Worm (Caenorhabditis elegans) whole organism, L4 larva: Measurements from ENCODE around the gene C31H2.4.

ENCODE experiments used
- ZK546.5 ChIP-seq, 2 experiments: sonication (generic microtip); optimal IDR thresholded peaks; 2 replicates each; lab custom pipeline; 2017; ENCODE audit warnings: missing biosample characterization in 2 of 2, missing genetic modification characterization in 2 of 2
- aly-2 ChIP-seq: sonication (generic microtip); optimal IDR thresholded peaks from 2 replicates; lab custom pipeline; 2018; ENCODE audit warnings: missing biosample characterization, missing genetic modification characterization
- ama-1 ChIP-seq: fragments of 150-350 bp; optimal IDR thresholded peaks from 2 replicates; lab custom pipeline; 2014; ENCODE audit warnings: inconsistent platforms, mixed read lengths
- arid-1 ChIP-seq: fragments of 200-800 bp; sonication (Bioruptor generic); conservative IDR thresholded peaks from 2 replicates; pipeline ENCODE4 v1.3.6; 2022; ENCODE audit warnings: missing genetic modification reagents, missing genetic modification characterization, missing compliant biosample characterization
- egl-43 ChIP-seq: fragments of 200-800 bp; sonication (Bioruptor generic); IDR thresholded peaks from 2 replicates; pipeline ENCODE4 v1.3.6; 2022; ENCODE audit warnings: missing genetic modification reagents, missing genetic modification characterization, missing compliant biosample characterization
- hlh-30 ChIP-seq: sonication (generic microtip); optimal IDR thresholded peaks from 2 replicates; lab custom pipeline; 2017; ENCODE audit warnings: antibody characterized with exemption, mild to moderate bottlenecking, missing genetic modification characterization, missing compliant biosample characterization; ENCODE audit not compliant: insufficient read depth
- lin-13 ChIP-seq: fragments of 150-350 bp; optimal IDR thresholded peaks from 2 replicates; lab custom pipeline; 2014; ENCODE audit warnings: missing biosample characterization, missing genetic modification reagents, missing genetic modification characterization
- lin-29 ChIP-seq: fragments of 200-800 bp; sonication (Bioruptor generic); IDR thresholded peaks from 2 replicates; pipeline ENCODE4 v1.3.6; 2022; ENCODE audit warnings: missing genetic modification reagents, missing genetic modification characterization, missing compliant biosample characterization
- lsy-2 ChIP-seq, 2 experiments: fragments of 150-350 bp in 1 of 2; sonication (generic microtip) in 1 of 2; optimal IDR thresholded peaks; 2 replicates each; lab custom pipeline; 2014 to 2017; ENCODE audit warnings: missing biosample characterization in 2 of 2, missing genetic modification characterization in 2 of 2
- nhr-237 ChIP-seq: sonication (generic microtip); optimal IDR thresholded peaks from 2 replicates; lab custom pipeline; 2017; ENCODE audit warnings: missing biosample characterization, missing genetic modification characterization
- nhr-25 ChIP-seq: sonication (generic microtip); optimal IDR thresholded peaks from 2 replicates; lab custom pipeline; 2017; ENCODE audit warnings: missing genetic modification characterization, mild to moderate bottlenecking, missing compliant biosample characterization, antibody characterized with exemption, moderate library complexity, borderline replicate concordance; ENCODE audit not compliant: insufficient read depth
- nhr-28 ChIP-seq: fragments of 150-350 bp; optimal IDR thresholded peaks from 2 replicates; lab custom pipeline; 2014; ENCODE audit warnings: missing biosample characterization, missing genetic modification characterization
- pqm-1 ChIP-seq: sonication (generic microtip); optimal IDR thresholded peaks from 2 replicates; lab custom pipeline; 2017; ENCODE audit warnings: missing biosample characterization, missing genetic modification characterization
- ztf-11 ChIP-seq: fragments of 150-350 bp; optimal IDR thresholded peaks from 2 replicates; lab custom pipeline; 2014; ENCODE audit warnings: missing biosample characterization, missing genetic modification characterization

ce11 chrX:5109130-5109529 lies 50.3 kb downstream of the C31H2.4 start, which contains the start of gene C42D8.1:
- TF ChIP-seq ama-1 (no peak), ztf-11 (no peak), pqm-1 (peak; percentile 96), hlh-30 (tag; lab: Kevin White, UChicago) (no peak), nhr-28 (peak; percentile 67), lin-13 (GFP tag; lab: Kevin White, UChicago) (no peak), nhr-237 (tag; lab: Kevin White, UChicago) (no peak), nhr-25 (tag; lab: Kevin White, UChicago) (no peak), ZK546.5 (tag; optimal IDR thresholded peaks at IDR 0.05; lab: Kevin White, UChicago) (no peak), egl-43 (GFP tag; lab: Robert Waterston, UW) (no peak), aly-2 (no peak), arid-1 (GFP tag; lab: Robert Waterston, UW) (no peak), lsy-2 (tag; optimal IDR thresholded peaks at IDR 0.05; lab: Kevin White, UChicago) (no peak), lin-29 (GFP tag; lab: Robert Waterston, UW) (no peak)
